Fruit fly (Drosophila melanogaster): ENCODE data around the gene Coq4.

Coq4 gene

DNA sequence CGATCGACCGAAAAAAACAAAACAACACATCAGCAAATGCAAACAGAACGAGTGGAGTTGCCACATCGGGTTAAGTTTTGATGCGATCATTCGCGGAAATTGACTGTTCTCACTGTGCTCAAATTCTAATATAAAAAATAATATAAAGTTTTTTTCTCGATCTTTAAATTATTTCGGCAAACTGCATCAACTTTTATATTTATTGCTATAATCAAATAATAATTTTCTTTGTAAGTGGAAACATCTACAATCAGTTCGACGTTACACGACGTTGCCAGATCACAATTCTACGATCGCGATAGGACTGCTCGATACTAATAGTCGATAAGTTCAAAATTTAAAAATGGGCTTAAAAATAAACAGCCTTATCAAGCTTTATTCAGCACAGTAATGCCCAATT is 4.6 kb downstream of the Coq4 start, which contains the start of gene Gorab (continued):
- TF ChIP-seq Opbp (GFP tag; IDR thresholded peaks at IDR 0.05; ENCODE audit: partially characterized antibody) (no peak), CG3847 (GFP tag; IDR thresholded peaks at IDR 0.05) (peak; percentile 95), pho (GFP tag; optimal IDR thresholded peaks at IDR 0.05) (peak; percentile 79), ATbp (GFP tag; optimal IDR thresholded peaks at IDR 0.05) (peak; percentile 50), pfk (GFP tag; optimal IDR thresholded peaks at IDR 0.05) (no peak), CG17829 (tag; optimal IDR thresholded peaks at IDR 0.05) (peak; percentile 92), CG10654 (GFP tag; optimal IDR thresholded peaks at IDR 0.05) (peak; percentile 88), CG6683 (GFP tag; optimal IDR thresholded peaks at IDR 0.05) (peak; percentile 28), Sry-δ (GFP tag; optimal IDR thresholded peaks at IDR 0.05) (peak; percentile 61), CTCF (GFP tag; optimal IDR thresholded peaks at IDR 0.05) (peak; percentile 17), dan (GFP tag; IDR thresholded peaks at IDR 0.05) (peak; percentile 91), CG7745 (tag; optimal IDR thresholded peaks at IDR 0.05) (no peak), CG12155 (GFP tag; optimal IDR thresholded peaks at IDR 0.05) (peak; percentile 90), nmo (GFP tag; optimal IDR thresholded peaks at IDR 0.05) (peak; percentile 95), CG17802 (tag; optimal IDR thresholded peaks at IDR 0.05) (peak; percentile 91), Doc2 (GFP tag; IDR thresholded peaks at IDR 0.05) (peak; percentile 75; the same call in 1 of the 2 replicates), CG30431 (GFP tag; optimal IDR thresholded peaks at IDR 0.05) (peak; percentile 87), CG10209 (GFP tag; optimal IDR thresholded peaks at IDR 0.05) (peak; percentile 86), ssp (GFP tag; IDR thresholded peaks at IDR 0.05) (peak; percentile 96), CG31441 (GFP tag; IDR thresholded peaks at IDR 0.05) (peak; percentile 93), H15 (GFP tag; IDR thresholded peaks at IDR 0.05) (peak; percentile 91), HHEX (GFP tag; optimal IDR thresholded peaks at IDR 0.05) (peak; percentile 79), unpg (GFP tag; optimal IDR thresholded peaks at IDR 0.05) (peak; percentile 79), her (GFP tag; optimal IDR thresholded peaks at IDR 0.05) (no peak), fru (optimal IDR thresholded peaks at IDR 0.05) (no peak), CG10565 (GFP tag; optimal IDR thresholded peaks at IDR 0.05) (no peak), CG6254 (GFP tag; optimal IDR thresholded peaks at IDR 0.05) (peak; percentile 51), CG4328 (GFP tag; optimal IDR thresholded peaks at IDR 0.05) (peak; percentile 46), trem (tag; optimal IDR thresholded peaks at IDR 0.05) (peak; percentile 91), Elba2 (GFP tag; optimal IDR thresholded peaks at IDR 0.05) (peak; percentile 81), cas (GFP tag; IDR thresholded peaks at IDR 0.05) (peak; percentile 91), h (optimal IDR thresholded peaks at IDR 0.05) (no peak), pita (GFP tag; optimal IDR thresholded peaks at IDR 0.05) (no peak), Spps (tag; optimal IDR thresholded peaks at IDR 0.05) (peak; percentile 74), Drgx (GFP tag; IDR thresholded peaks at IDR 0.05) (peak; percentile 90), CG1832 (GFP tag; optimal IDR thresholded peaks at IDR 0.05) (no peak), sob (GFP tag; IDR thresholded peaks at IDR 0.05) (peak; percentile 94), mirr (GFP tag; optimal IDR thresholded peaks at IDR 0.05) (no peak), CG13894 (tag; optimal IDR thresholded peaks at IDR 0.05) (peak; percentile 27), Antp (GFP tag; optimal IDR thresholded peaks at IDR 0.05) (peak; percentile 7), sens (GFP tag) (peak; percentile 96), tll (GFP tag; optimal IDR thresholded peaks at IDR 0.05) (peak in 1 of 2 experiments; percentile 31), ato (GFP tag; IDR thresholded peaks at IDR 0.05; ENCODE audit: partially characterized antibody) (no peak), hbn (GFP tag; IDR thresholded peaks at IDR 0.05; ENCODE audit: partially characterized antibody) (peak; percentile 57), CG12659 (GFP tag; optimal IDR thresholded peaks at IDR 0.05) (peak; percentile 93), exex (tag; optimal IDR thresholded peaks at IDR 0.05) (peak; percentile 45), Rfx (GFP tag; IDR thresholded peaks at IDR 0.05) (peak; percentile 95), TFAM (GFP tag; optimal IDR thresholded peaks at IDR 0.05) (no peak), Stat92E (GFP tag; optimal IDR thresholded peaks at IDR 0.05) (peak in 1 of 3 experiments; percentile 52), Hmr (GFP tag; optimal IDR thresholded peaks at IDR 0.05) (peak; percentile 67), CG30020 (tag; optimal IDR thresholded peaks at IDR 0.05) (peak; percentile 87)
